Fruit fly (Drosophila melanogaster) whole organism, embryonic: Measurements from ENCODE around the gene PH4alphaSG2.

ENCODE experiments used
- Adf1 ChIP-seq: fragments of 200-800 bp; sonication (Bioruptor generic); IDR thresholded peaks from 2 replicates; pipeline ENCODE4 v1.3.6; 2022; ENCODE audit warnings: missing biosample characterization, missing genetic modification characterization
- Awh ChIP-seq: fragments of 200-800 bp; sonication (Bioruptor generic); IDR thresholded peaks from 2 replicates; pipeline ENCODE4, ENCODE4 v1.3.6; 2022; ENCODE audit warnings: missing biosample characterization, missing genetic modification characterization
- CG10431 ChIP-seq: fragments of 200-800 bp; sonication (Bioruptor generic); optimal IDR thresholded peaks from 3 replicates; lab custom pipeline; 2018; ENCODE audit warnings: missing biosample characterization, mild to moderate bottlenecking, missing genetic modification characterization
- CG10654 ChIP-seq: fragments of 200-800 bp; sonication (Bioruptor generic); optimal IDR thresholded peaks from 2 replicates; lab custom pipeline; 2016; ENCODE audit warnings: missing biosample characterization, missing genetic modification characterization
- CG10959 ChIP-seq: fragments of 200-800 bp; sonication (Bioruptor generic); IDR thresholded peaks from 2 replicates; pipeline ENCODE4 v1.3.6; 2022; ENCODE audit warnings: missing biosample characterization, missing genetic modification characterization
- CG12942 ChIP-seq: fragments of 200-800 bp; sonication (Bioruptor generic); optimal IDR thresholded peaks from 3 replicates; lab custom pipeline; 2016; ENCODE audit warnings: missing biosample characterization, missing genetic modification characterization
- CG13123 ChIP-seq: fragments of 200-800 bp; sonication (Bioruptor generic); optimal IDR thresholded peaks from 2 replicates; lab custom pipeline; 2016; ENCODE audit warnings: missing biosample characterization, missing genetic modification characterization
- CG14050 ChIP-seq: fragments of 200-800 bp; sonication (Bioruptor generic); IDR thresholded peaks from 3 replicates; pipeline ENCODE4 v1.3.6; 2022; ENCODE audit warnings: missing biosample characterization, missing genetic modification characterization
- CG14441 ChIP-seq: fragments of 200-800 bp; sonication (Bioruptor generic); IDR thresholded peaks from 2 replicates; pipeline ENCODE4 v1.3.6; 2022; ENCODE audit warnings: missing biosample characterization, missing genetic modification characterization
- CG15011 ChIP-seq: fragments of 200-800 bp; sonication (Bioruptor generic); optimal IDR thresholded peaks from 3 replicates; lab custom pipeline; 2018; ENCODE audit warnings: missing biosample characterization, mild to moderate bottlenecking, missing genetic modification characterization
- CG15269 ChIP-seq: fragments of 200-800 bp; sonication (Bioruptor generic); optimal IDR thresholded peaks from 2 replicates; lab custom pipeline; 2018; ENCODE audit warnings: missing biosample characterization, mild to moderate bottlenecking, missing genetic modification characterization, moderate library complexity
- CG16863 ChIP-seq: fragments of 200-800 bp; sonication (Bioruptor generic); optimal IDR thresholded peaks from 3 replicates; lab custom pipeline; 2016; ENCODE audit warnings: missing biosample characterization, missing genetic modification characterization
- CG17568 ChIP-seq: fragments of 200-800 bp; sonication (Bioruptor generic); optimal IDR thresholded peaks from 2 replicates; lab custom pipeline; 2018; ENCODE audit warnings: missing biosample characterization, mild to moderate bottlenecking, missing genetic modification characterization, moderate library complexity
- CG17829 ChIP-seq: fragments of 200-800 bp; optimal IDR thresholded peaks from 2 replicates; lab custom pipeline; 2019; ENCODE audit warnings: missing biosample characterization, mild to moderate bottlenecking, missing genetic modification characterization, moderate library complexity
- CG1792 ChIP-seq: fragments of 200-800 bp; sonication (Bioruptor generic); optimal IDR thresholded peaks from 2 replicates; lab custom pipeline; 2016; ENCODE audit warnings: missing biosample characterization, missing genetic modification characterization
- CG18599 ChIP-seq: fragments of 200-800 bp; sonication (Bioruptor generic); optimal IDR thresholded peaks from 3 replicates; lab custom pipeline; 2017; ENCODE audit warnings: missing biosample characterization, missing genetic modification characterization, mild to moderate bottlenecking, moderate library complexity, missing genetic modification reagents
- CG4328 ChIP-seq: fragments of 200-800 bp; sonication (Bioruptor generic); optimal IDR thresholded peaks from 3 replicates; lab custom pipeline; 2017; ENCODE audit warnings: missing biosample characterization, missing genetic modification reagents, missing genetic modification characterization
- CG4360 ChIP-seq: fragments of 200-800 bp; sonication (Bioruptor generic); IDR thresholded peaks from 2 replicates; pipeline ENCODE4 v1.3.6; 2022; ENCODE audit warnings: missing biosample characterization, missing genetic modification characterization
- CG4854 ChIP-seq: fragments of 200-800 bp; sonication (Bioruptor generic); optimal IDR thresholded peaks from 2 replicates; lab custom pipeline; 2016; ENCODE audit warnings: missing biosample characterization, missing genetic modification characterization, inconsistent platforms
- CG5953 ChIP-seq: fragments of 200-800 bp; sonication (Bioruptor generic); IDR thresholded peaks from 2 replicates; pipeline ENCODE4 v1.3.6; 2022; ENCODE audit warnings: missing biosample characterization, missing genetic modification characterization
- CG8281 ChIP-seq: fragments of 200-800 bp; sonication (Bioruptor generic); optimal IDR thresholded peaks from 2 replicates; lab custom pipeline; 2018; ENCODE audit warnings: missing biosample characterization, mild to moderate bottlenecking, missing genetic modification characterization, moderate library complexity
- Camta ChIP-seq: fragments of 200-800 bp; sonication (Bioruptor generic); optimal IDR thresholded peaks from 2 replicates; lab custom pipeline; 2016; ENCODE audit warnings: missing biosample characterization, missing genetic modification characterization
- GATAe ChIP-seq: fragments of 200-800 bp; sonication (Bioruptor generic); conservative IDR thresholded peaks from 2 replicates; pipeline ENCODE4 v1.3.6; 2022; ENCODE audit warnings: missing biosample characterization, missing genetic modification characterization
- H2.0 ChIP-seq: fragments of 200-800 bp; sonication (Bioruptor generic); IDR thresholded peaks from 2 replicates; pipeline ENCODE4 v1.3.6; 2022; ENCODE audit warnings: missing biosample characterization, missing genetic modification characterization
- HLH54F ChIP-seq: fragments of 200-800 bp; sonication (Bioruptor generic); optimal IDR thresholded peaks from 3 replicates; lab custom pipeline; 2016; ENCODE audit warnings: missing biosample characterization, missing genetic modification characterization
- Hr39 ChIP-seq: fragments of >200 bp; optimal IDR thresholded peaks from 2 replicates; lab custom pipeline; 2017
- Jarid2 ChIP-seq: fragments of 200-800 bp; sonication (Bioruptor generic); optimal IDR thresholded peaks from 3 replicates; lab custom pipeline; 2017; ENCODE audit warnings: mild to moderate bottlenecking, missing biosample characterization, missing genetic modification reagents, missing genetic modification characterization
- MBD-R2 ChIP-seq: fragments of 200-800 bp; sonication (Bioruptor generic); IDR thresholded peaks from 2 replicates; pipeline ENCODE4 v1.3.6; 2022; ENCODE audit warnings: missing biosample characterization, missing genetic modification characterization
- MESR4 ChIP-seq: fragments of 200-800 bp; sonication (Bioruptor generic); optimal IDR thresholded peaks from 2 replicates; lab custom pipeline; 2018; ENCODE audit warnings: missing biosample characterization, mild to moderate bottlenecking, missing genetic modification characterization, moderate library complexity
- NC2α ChIP-seq: fragments of 200-800 bp; sonication (Bioruptor generic); optimal IDR thresholded peaks from 2 replicates; lab custom pipeline; 2016; ENCODE audit warnings: missing biosample characterization, missing genetic modification characterization
- Poxn ChIP-seq: fragments of 200-800 bp; sonication (Bioruptor generic); IDR thresholded peaks from 2 replicates; pipeline ENCODE4 v1.3.6; 2022; ENCODE audit warnings: missing biosample characterization, missing genetic modification characterization
- Sry-β ChIP-seq: fragments of 200-800 bp; sonication (Bioruptor generic); optimal IDR thresholded peaks from 2 replicates; lab custom pipeline; 2018; ENCODE audit warnings: missing biosample characterization, mild to moderate bottlenecking, missing genetic modification characterization, moderate library complexity
- Taf1 ChIP-seq: fragments of 200-800 bp; sonication (Bioruptor generic); IDR thresholded peaks from 2 replicates; pipeline ENCODE4 v1.3.6; 2022; ENCODE audit warnings: missing biosample characterization, missing genetic modification characterization
- Trl ChIP-seq, 3 experiments: fragments of >200 bp in 2 of 3; fragments of 200-800 bp in 1 of 3; sonication (Bioruptor generic) in 1 of 3; optimal IDR thresholded peaks; 2 replicates in 1 of 3; 3 replicates in 2 of 3; lab custom pipeline; 2016 to 2017; ENCODE audit warnings: missing biosample characterization in 1 of 3, missing genetic modification characterization in 1 of 3
- Usf ChIP-seq: fragments of 200-800 bp; sonication (Bioruptor generic); optimal IDR thresholded peaks from 2 replicates; lab custom pipeline; 2017; ENCODE audit warnings: missing genotype, missing biosample characterization, missing genetic modification characterization
- br ChIP-seq: fragments of >200 bp; optimal IDR thresholded peaks from 2 replicates; lab custom pipeline; 2017
- bsh ChIP-seq, 2 experiments: fragments of 200-800 bp; sonication (Bioruptor generic); optimal IDR thresholded peaks; 2 replicates each; lab custom pipeline; 2017 to 2018; ENCODE audit warnings: mild to moderate bottlenecking in 2 of 2, missing biosample characterization in 2 of 2, missing genetic modification characterization in 2 of 2, moderate library complexity in 1 of 2
- dysf ChIP-seq: fragments of 200-800 bp; sonication (Bioruptor generic); IDR thresholded peaks from 3 replicates; pipeline ENCODE4 v1.3.6; 2022; ENCODE audit warnings: missing biosample characterization, missing genetic modification characterization
- en ChIP-seq: fragments of 200-800 bp; sonication (Bioruptor generic); optimal IDR thresholded peaks from 2 replicates; lab custom pipeline; 2016; ENCODE audit warnings: missing biosample characterization, missing genetic modification characterization
- eve ChIP-seq, 2 experiments: fragments of >200 bp; optimal IDR thresholded peaks; 2 replicates each; lab custom pipeline; 2017; ENCODE audit warnings: missing biosample characterization in 2 of 2, missing genetic modification characterization in 2 of 2
- fru ChIP-seq: fragments of >200 bp; optimal IDR thresholded peaks from 2 replicates; lab custom pipeline; 2017
- fu2 ChIP-seq: fragments of 200-800 bp; sonication (Bioruptor generic); optimal IDR thresholded peaks from 2 replicates; lab custom pipeline; 2016; ENCODE audit warnings: missing biosample characterization, missing genetic modification characterization
- ind ChIP-seq: fragments of 200-800 bp; sonication (Bioruptor generic); optimal IDR thresholded peaks from 3 replicates; lab custom pipeline; 2016; ENCODE audit warnings: missing biosample characterization, missing genetic modification characterization
- jumu ChIP-seq: fragments of 200-800 bp; sonication (Bioruptor generic); optimal IDR thresholded peaks from 3 replicates; lab custom pipeline; 2016; ENCODE audit warnings: missing biosample characterization, missing genetic modification characterization
- lilli ChIP-seq: fragments of 200-800 bp; sonication (Bioruptor generic); optimal IDR thresholded peaks from 3 replicates; lab custom pipeline; 2016; ENCODE audit warnings: missing biosample characterization, missing genetic modification characterization
- nerfin-1 ChIP-seq: fragments of 200-800 bp; sonication (Bioruptor generic); optimal IDR thresholded peaks from 3 replicates; lab custom pipeline; 2019; ENCODE audit warnings: missing biosample characterization, mild to moderate bottlenecking, missing genetic modification characterization, moderate library complexity
- odd ChIP-seq: fragments of 200-800 bp; sonication (Bioruptor generic); optimal IDR thresholded peaks from 2 replicates; lab custom pipeline; 2017; ENCODE audit warnings: missing biosample characterization, mild to moderate bottlenecking, missing genetic modification characterization
- org-1 ChIP-seq: fragments of 200-800 bp; sonication (Bioruptor generic); optimal IDR thresholded peaks from 2 replicates; lab custom pipeline; 2017; ENCODE audit warnings: missing biosample characterization, missing genetic modification characterization
- pfk ChIP-seq: fragments of 200-800 bp; sonication (Bioruptor generic); optimal IDR thresholded peaks from 2 replicates; lab custom pipeline; 2018; ENCODE audit warnings: missing biosample characterization, mild to moderate bottlenecking, missing genetic modification characterization, moderate library complexity
- row ChIP-seq: fragments of 200-800 bp; sonication (Bioruptor generic); IDR thresholded peaks from 3 replicates; pipeline ENCODE4 v1.3.6; 2022; ENCODE audit warnings: missing biosample characterization, missing genetic modification characterization
- stc ChIP-seq: fragments of 200-800 bp; sonication (Bioruptor generic); IDR thresholded peaks from 2 replicates; pipeline ENCODE4 v1.3.6; 2022; ENCODE audit warnings: missing biosample characterization, missing genetic modification characterization
- vnd ChIP-seq: fragments of 200-800 bp; sonication (Bioruptor generic); IDR thresholded peaks from 3 replicates; pipeline ENCODE4 v1.3.6; 2022; ENCODE audit warnings: missing biosample characterization, missing genetic modification characterization; ENCODE audit not compliant: partially characterized antibody

The PH4alphaSG2 gene

dm6 chr3R:30460187-30460586 lies 29.7 kb upstream of the PH4alphaSG2 start (continued):
- no peak for TF ChIP-seq H2.0 (GFP tag; lab: Robert Waterston, UW)
- TF ChIP-seq pfk (GFP tag; lab: Kevin White, UChicago), result no peak
- TF ChIP-seq CG18599 (GFP tag; lab: Kevin White, UChicago), result no peak
- TF ChIP-seq CG12942 (GFP tag; lab: Kevin White, UChicago), result no peak
- TF ChIP-seq CG10654 (GFP tag; lab: Kevin White, UChicago), result no peak
- no peak for TF ChIP-seq fu2
- TF ChIP-seq HLH54F (GFP tag; lab: Kevin White, UChicago), result no peak
- no peak for TF ChIP-seq jumu (GFP tag; lab: Kevin White, UChicago)
- no peak for TF ChIP-seq CG14050 (GFP tag; lab: Robert Waterston, UW)
- peak; percentile 45 for TF ChIP-seq CG15269 (tag; lab: Kevin White, UChicago)
- TF ChIP-seq Poxn (GFP tag; lab: Robert Waterston, UW), result no peak
- TF ChIP-seq Jarid2 (GFP tag; lab: Kevin White, UChicago), result peak; percentile 48
- TF ChIP-seq MESR4, result no peak
- no peak for TF ChIP-seq NC2α
- TF ChIP-seq vnd, result no peak

dm6 chr3R:30461608-30462243 lies 28.1 kb upstream of the PH4alphaSG2 start:
- no peak for TF ChIP-seq lilli
- no peak for TF ChIP-seq en (GFP tag; lab: Kevin White, UChicago)
- no peak for TF ChIP-seq fru
- TF ChIP-seq CG16863 (GFP tag; lab: Kevin White, UChicago), result no peak
- no peak for TF ChIP-seq CG10959 (GFP tag; lab: Robert Waterston, UW)
- TF ChIP-seq CG5953 (GFP tag; lab: Robert Waterston, UW), result no peak
- TF ChIP-seq eve (GFP tag; optimal IDR thresholded peaks at IDR 0.05; lab: Kevin White, UChicago), result no peak
- TF ChIP-seq stc (GFP tag; lab: Robert Waterston, UW), result 0 out of 2 replicates have a peak, but pooled peaks have one; percentile 8
- no peak for TF ChIP-seq Trl (optimal IDR thresholded peaks at IDR 0.05; lab: Kevin White, UChicago)
- TF ChIP-seq Trl (GFP tag; optimal IDR thresholded peaks at IDR 0.05; lab: Kevin White, UChicago), result no peak
- TF ChIP-seq nerfin-1 (tag; lab: Kevin White, UChicago), result no peak
- no peak for TF ChIP-seq Adf1 (GFP tag; lab: Robert Waterston, UW)
- peak; percentile 57; the same call in 1 of the 3 replicates for TF ChIP-seq dysf (GFP tag; lab: Robert Waterston, UW)
- peak; percentile 58 for TF ChIP-seq row (GFP tag; lab: Robert Waterston, UW)
- no peak for TF ChIP-seq Sry-β
- peak; percentile 6 for TF ChIP-seq CG4328 (GFP tag; lab: Kevin White, UChicago)
- no peak for TF ChIP-seq CG17829 (tag; lab: Kevin White, UChicago)
- TF ChIP-seq ind (GFP tag; lab: Kevin White, UChicago), result no peak
- peak in 1 of 2 experiments; percentile 20 for TF ChIP-seq bsh (GFP tag; optimal IDR thresholded peaks at IDR 0.05; lab: Kevin White, UChicago)
- TF ChIP-seq CG4360, result no peak
- no peak for TF ChIP-seq Camta (GFP tag; lab: Kevin White, UChicago)
- TF ChIP-seq GATAe (GFP tag; lab: Robert Waterston, UW), result no peak
- TF ChIP-seq CG17568 (GFP tag; lab: Kevin White, UChicago), result no peak
- no peak for TF ChIP-seq CG10431 (GFP tag; lab: Kevin White, UChicago)
- no peak for TF ChIP-seq CG1792 (GFP tag; lab: Kevin White, UChicago)
- peak; percentile 28; the same call in 1 of the 2 replicates for TF ChIP-seq CG14441 (GFP tag; lab: Robert Waterston, UW)
- TF ChIP-seq Awh (GFP tag; lab: Robert Waterston, UW), result no peak
- no peak for TF ChIP-seq org-1 (GFP tag; lab: Kevin White, UChicago)
- TF ChIP-seq CG13123 (GFP tag; lab: Kevin White, UChicago), result no peak
- TF ChIP-seq Hr39 (lab: Kevin White, UChicago), result no peak
- TF ChIP-seq br (lab: Kevin White, UChicago), result no peak
- TF ChIP-seq MBD-R2 (GFP tag; lab: Robert Waterston, UW), result no peak
- no peak for TF ChIP-seq CG4854 (GFP tag; lab: Kevin White, UChicago)
- no peak for TF ChIP-seq Usf (GFP tag; lab: Kevin White, UChicago)
- TF ChIP-seq Taf1 (GFP tag; lab: Robert Waterston, UW), result no peak
- no peak for TF ChIP-seq CG8281 (tag; lab: Kevin White, UChicago)
- TF ChIP-seq CG15011 (GFP tag; lab: Kevin White, UChicago), result peak; percentile 1
- TF ChIP-seq odd, result no peak
